Fruit fly (Drosophila melanogaster) whole organism, wandering third instar larva: Measurements from ENCODE around the gene Hip1.

Experiments used
- Abd-B ChIP-seq: fragments of >200 bp; optimal IDR thresholded peaks from 2 replicates; lab custom pipeline; 2017; ENCODE audit warnings: missing biosample characterization, missing genetic modification characterization
- CG32264 ChIP-seq: fragments of 200-800 bp; sonication (Bioruptor generic); optimal IDR thresholded peaks from 2 replicates; lab custom pipeline; 2016; ENCODE audit warnings: missing biosample characterization, missing genetic modification characterization
- CG9705 ChIP-seq: fragments of 200-800 bp; sonication (Bioruptor generic); optimal IDR thresholded peaks from 2 replicates; lab custom pipeline; 2018; ENCODE audit warnings: missing biosample characterization, mild to moderate bottlenecking, missing genetic modification characterization
- CrebA ChIP-seq: fragments of 200-800 bp; sonication (Bioruptor generic); optimal IDR thresholded peaks from 2 replicates; lab custom pipeline; 2016; ENCODE audit warnings: missing biosample characterization, mild to moderate bottlenecking, missing genetic modification characterization, borderline replicate concordance
- Dfd ChIP-seq: fragments of >200 bp; optimal IDR thresholded peaks from 2 replicates; lab custom pipeline; 2017; ENCODE audit warnings: missing biosample characterization, missing genetic modification characterization
- Dif ChIP-seq: fragments of 200-275, 200-300 bp; sonication (Bioruptor generic); optimal IDR thresholded peaks from 2 replicates; lab custom pipeline; 2018; ENCODE audit warnings: missing biosample characterization, missing genetic modification characterization; ENCODE audit not compliant: partially characterized antibody
- GATAd ChIP-seq: sonication (Bioruptor generic); optimal IDR thresholded peaks from 2 replicates; lab custom pipeline; 2016; ENCODE audit warnings: missing biosample characterization, missing genetic modification characterization
- HLH106 ChIP-seq: fragments of 200-800 bp; optimal IDR thresholded peaks from 3 replicates; lab custom pipeline; 2019; ENCODE audit warnings: missing biosample characterization, mild to moderate bottlenecking, missing genetic modification characterization, moderate library complexity
- Hnf4 ChIP-seq: fragments of 200-800 bp; sonication (Bioruptor generic); optimal IDR thresholded peaks from 2 replicates; lab custom pipeline; 2016; ENCODE audit warnings: missing biosample characterization, mild to moderate bottlenecking, missing genetic modification characterization
- Hr78 ChIP-seq: fragments of >200 bp; optimal IDR thresholded peaks from 2 replicates; lab custom pipeline; 2017; ENCODE audit warnings: missing biosample characterization, missing genetic modification characterization
- Hr83 ChIP-seq: fragments of 200-300 bp; sonication (Bioruptor generic); optimal IDR thresholded peaks from 2 replicates; lab custom pipeline; 2016; ENCODE audit warnings: missing biosample characterization, mild to moderate bottlenecking, missing genetic modification characterization, moderate library complexity; ENCODE audit not compliant: poor library complexity, severe bottlenecking
- Jra ChIP-seq: sonication (Bioruptor generic); optimal IDR thresholded peaks from 2 replicates; lab custom pipeline; 2016; ENCODE audit warnings: missing biosample characterization, missing genetic modification characterization
- Mio ChIP-seq: sonication (Bioruptor generic); optimal IDR thresholded peaks from 2 replicates; lab custom pipeline; 2016; ENCODE audit warnings: missing biosample characterization, missing genetic modification characterization
- Myc ChIP-seq: fragments of >200 bp; optimal IDR thresholded peaks from 2 replicates; lab custom pipeline; 2017
- N ChIP-seq: fragments of >200 bp; optimal IDR thresholded peaks from 2 replicates; lab custom pipeline; 2018; ENCODE audit warnings: missing biosample characterization, missing external identifiers, missing genetic modification characterization
- OdsH ChIP-seq: fragments of 200-800 bp; sonication (Bioruptor generic); optimal IDR thresholded peaks from 2 replicates; lab custom pipeline; 2016; ENCODE audit warnings: missing biosample characterization, mild to moderate bottlenecking, missing genetic modification characterization
- Rel ChIP-seq, 2 experiments: fragments of 200-800 bp; sonication (Bioruptor generic) in 1 of 2; optimal IDR thresholded peaks; 2 replicates in 1 of 2; 3 replicates in 1 of 2; lab custom pipeline; 2016 to 2019; ENCODE audit warnings: mild to moderate bottlenecking in 2 of 2, missing biosample characterization in 2 of 2, missing genetic modification characterization in 2 of 2, moderate library complexity in 1 of 2
- Sp1 ChIP-seq: fragments of 200-800 bp; sonication (Bioruptor generic); optimal IDR thresholded peaks from 3 replicates; lab custom pipeline; 2019; ENCODE audit warnings: missing biosample characterization, mild to moderate bottlenecking, missing genetic modification characterization, moderate library complexity
- Vsx2 ChIP-seq: fragments of 200-300, 225-300 bp; sonication (Bioruptor generic); optimal IDR thresholded peaks from 2 replicates; lab custom pipeline; 2018; ENCODE audit warnings: missing biosample characterization, missing genetic modification characterization; ENCODE audit not compliant: partially characterized antibody
- br ChIP-seq: fragments of 200-800 bp; sonication (Bioruptor generic); optimal IDR thresholded peaks from 2 replicates; lab custom pipeline; 2016; ENCODE audit warnings: missing biosample characterization, missing genetic modification characterization
- brk ChIP-seq: fragments of 200-800 bp; sonication (Bioruptor generic); optimal IDR thresholded peaks from 2 replicates; lab custom pipeline; 2016; ENCODE audit warnings: missing biosample characterization, mild to moderate bottlenecking, missing genetic modification characterization
- dl ChIP-seq, 2 experiments: fragments of 175-275, 200-275 bp in 1 of 2; fragments of 200-275 bp in 1 of 2; sonication (Bioruptor generic); optimal IDR thresholded peaks; lab custom pipeline; 2018; ENCODE audit warnings: mild to moderate bottlenecking in 2 of 2, missing biosample characterization in 2 of 2, missing genetic modification characterization in 2 of 2, moderate library complexity in 2 of 2; ENCODE audit not compliant: partially characterized antibody in 2 of 2, insufficient read depth in 1 of 2
- dmrt93B ChIP-seq: fragments of 200-800 bp; sonication (Bioruptor generic); optimal IDR thresholded peaks from 2 replicates; lab custom pipeline; 2018; ENCODE audit warnings: missing biosample characterization, mild to moderate bottlenecking, missing genetic modification characterization
- dsf ChIP-seq: sonication (Bioruptor generic); optimal IDR thresholded peaks from 2 replicates; lab custom pipeline; 2016; ENCODE audit warnings: missing biosample characterization, missing genetic modification characterization, borderline replicate concordance
- ey ChIP-seq: fragments of 200-800 bp; sonication (Bioruptor generic); optimal IDR thresholded peaks from 2 replicates; lab custom pipeline; 2016; ENCODE audit warnings: missing biosample characterization, missing genetic modification characterization
- foxo ChIP-seq, 2 experiments: fragments of 200-800 bp; sonication (Bioruptor generic); optimal IDR thresholded peaks; 2 replicates in 1 of 2; 3 replicates in 1 of 2; lab custom pipeline; 2016 to 2017; ENCODE audit warnings: missing biosample characterization in 2 of 2, missing genetic modification characterization in 2 of 2
- fru ChIP-seq: fragments of 200-800 bp; sonication (Bioruptor generic); optimal IDR thresholded peaks from 3 replicates; lab custom pipeline; 2016; ENCODE audit warnings: missing biosample characterization, mild to moderate bottlenecking, missing genetic modification characterization
- h ChIP-seq: fragments of 200-800 bp; sonication (Bioruptor generic); optimal IDR thresholded peaks from 3 replicates; lab custom pipeline; 2016; ENCODE audit warnings: missing biosample characterization, mild to moderate bottlenecking, missing genetic modification characterization
- jim ChIP-seq: fragments of 175-275, 200-325 bp; sonication (Bioruptor generic); optimal IDR thresholded peaks from 2 replicates; lab custom pipeline; 2016; ENCODE audit warnings: missing biosample characterization, mild to moderate bottlenecking, missing genetic modification characterization
- lola ChIP-seq: fragments of >200 bp; optimal IDR thresholded peaks from 2 replicates; lab custom pipeline; 2017; ENCODE audit warnings: missing biosample characterization, missing genetic modification characterization
- pan ChIP-seq: fragments of >200 bp; optimal IDR thresholded peaks from 2 replicates; lab custom pipeline; 2017
- psq ChIP-seq: fragments of 200-800 bp; sonication (Bioruptor generic); optimal IDR thresholded peaks from 3 replicates; lab custom pipeline; 2017; ENCODE audit warnings: missing biosample characterization, mild to moderate bottlenecking, missing genetic modification characterization, moderate library complexity
- rgr ChIP-seq: fragments of 200-800 bp; sonication (Bioruptor generic); optimal IDR thresholded peaks from 3 replicates; lab custom pipeline; 2016; ENCODE audit warnings: missing biosample characterization, mild to moderate bottlenecking, missing genetic modification characterization
- sage ChIP-seq: fragments of 200-800 bp; sonication (Bioruptor generic); optimal IDR thresholded peaks from 2 replicates; lab custom pipeline; 2016; ENCODE audit warnings: missing biosample characterization, mild to moderate bottlenecking, missing genetic modification characterization
- sv ChIP-seq: fragments of 200-800 bp; sonication (Bioruptor generic); optimal IDR thresholded peaks from 3 replicates; lab custom pipeline; 2016; ENCODE audit warnings: missing biosample characterization, missing genetic modification characterization
- tai ChIP-seq: sonication (Bioruptor generic); optimal IDR thresholded peaks from 2 replicates; lab custom pipeline; 2016; ENCODE audit warnings: missing biosample characterization, missing genetic modification characterization
- usp ChIP-seq: fragments of >200 bp; optimal IDR thresholded peaks from 2 replicates; lab custom pipeline; 2017; ENCODE audit warnings: missing biosample characterization, missing genetic modification characterization
- woc ChIP-seq: sonication (Bioruptor generic); optimal IDR thresholded peaks from 2 replicates; lab custom pipeline; 2016; ENCODE audit warnings: missing biosample characterization, mild to moderate bottlenecking, missing genetic modification characterization

Hip1 gene

DNA sequence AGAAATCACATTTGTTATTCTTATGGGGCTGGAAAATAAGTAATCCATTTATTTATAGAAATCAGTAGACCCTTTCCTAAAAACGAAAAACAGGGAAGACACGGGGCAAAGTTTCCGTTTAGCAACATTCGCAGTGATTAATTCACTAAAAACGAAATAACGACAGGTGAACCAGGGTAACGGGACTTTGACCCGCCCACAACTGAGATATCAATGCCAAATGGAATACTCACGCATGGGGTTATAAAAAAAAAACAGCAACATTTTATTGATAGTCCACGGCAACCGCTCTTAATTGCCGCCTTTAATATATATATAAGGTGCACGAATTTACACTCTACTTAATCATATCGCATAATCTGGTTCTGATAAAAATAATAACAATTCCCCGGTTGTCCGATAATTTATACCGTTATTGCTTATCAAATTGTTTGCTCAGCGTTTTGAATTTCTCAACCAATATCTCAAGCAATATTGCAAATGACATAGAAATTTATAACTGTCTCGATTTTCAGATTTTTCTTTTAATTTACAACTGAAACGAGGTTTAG is 18.4 kb upstream of the Hip1 start:
- TF ChIP-seq Hnf4 (GFP tag; lab: Kevin White, UChicago) = peak; percentile 22
- TF ChIP-seq pan = no peak

DNA sequence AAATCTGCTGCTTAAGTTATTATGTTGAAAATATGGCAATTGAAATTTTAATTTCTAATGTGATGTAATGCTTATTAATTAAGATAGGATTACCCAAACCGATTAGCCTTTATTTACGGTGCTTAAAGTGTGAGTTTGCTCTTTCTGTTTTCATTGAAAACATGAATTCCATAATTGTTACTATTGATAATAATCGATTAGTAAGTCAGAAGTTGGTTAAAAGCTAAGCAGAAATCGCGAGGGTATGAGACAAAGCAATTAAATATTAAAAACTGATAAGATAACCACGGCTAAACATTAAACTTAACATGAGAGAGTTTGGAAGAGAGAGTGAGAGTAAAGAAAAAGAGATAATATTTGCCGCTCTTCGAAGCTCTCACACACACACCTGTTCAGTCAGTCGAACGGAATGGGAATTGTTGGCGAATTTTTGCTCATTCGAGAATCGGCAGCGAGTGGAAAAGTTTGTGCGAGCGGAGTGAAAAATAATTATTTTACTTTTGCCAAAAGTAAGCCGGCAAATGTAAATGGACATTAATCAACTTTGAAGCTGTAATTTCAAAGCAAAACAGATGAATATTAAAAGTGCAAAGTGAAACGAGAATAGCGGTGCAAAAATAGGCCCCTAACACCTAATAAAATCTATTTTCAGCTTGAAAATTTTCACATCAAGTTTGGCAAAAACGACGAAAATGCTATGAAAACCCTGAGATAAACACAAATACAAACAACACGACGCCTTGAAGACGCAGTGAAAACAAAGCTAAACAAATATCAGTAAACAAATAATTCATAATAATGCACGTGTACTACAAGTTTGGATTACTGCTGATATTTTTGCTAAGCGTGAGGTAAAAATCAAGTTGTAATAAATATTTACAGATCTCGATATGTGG is 17.7 kb upstream of the Hip1 start:
- TF ChIP-seq CrebA = peak; percentile 48
- TF ChIP-seq foxo (GFP tag; optimal IDR thresholded peaks at IDR 0.05; lab: Kevin White, UChicago) = peak in 1 of 2 experiments; percentile 64
- no peak for TF ChIP-seq sv
- TF ChIP-seq Dif (GFP tag; lab: Kevin White, UChicago) = peak; percentile 88
- TF ChIP-seq dl (GFP tag; optimal IDR thresholded peaks at IDR 0.05; lab: Kevin White, UChicago; ENCODE audit: insufficient read depth in 1 of 2, partially characterized antibody in 2 of 2) = peak; percentile 69 to 82
- TF ChIP-seq Hr83 (GFP tag; lab: Kevin White, UChicago) = peak; percentile 71
- TF ChIP-seq dsf (GFP tag; lab: Kevin White, UChicago) = no peak
- TF ChIP-seq, all 38 proteins: peak for 5

DNA sequence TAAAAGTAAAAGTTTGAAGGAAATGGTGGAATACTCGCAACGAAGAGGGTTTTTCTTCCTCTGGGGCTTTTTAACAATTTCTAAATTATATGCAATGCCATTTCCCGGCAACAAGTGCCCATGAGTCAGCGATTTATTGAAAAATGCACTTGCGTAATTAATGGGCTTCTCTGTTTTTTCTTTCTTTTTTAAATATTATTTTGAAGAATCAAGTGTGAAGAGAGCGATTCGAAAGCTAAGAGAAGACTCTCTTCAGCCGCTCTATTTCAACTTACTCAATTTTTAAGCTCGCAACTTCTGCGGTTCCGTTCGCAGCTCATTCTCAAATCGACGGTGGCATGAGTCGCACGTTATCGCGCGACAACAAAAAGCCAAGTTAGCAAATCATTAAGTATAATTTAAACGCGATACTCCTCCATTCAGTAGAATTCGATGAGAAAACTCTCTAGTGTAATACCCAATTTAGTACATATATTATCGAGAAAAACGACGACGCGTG is 16.6 kb upstream of the Hip1 start, which contains the start of gene CG42709:
TSS of gene CG42709 (plus strand) at position 318 of the 499 bp plus-strand sequence.
- TF ChIP-seq br (GFP tag; lab: Kevin White, UChicago) = no peak
- no peak for TF ChIP-seq lola (GFP tag; lab: Kevin White, UChicago)
- peak; percentile 67 for TF ChIP-seq sage (GFP tag; lab: Kevin White, UChicago)
- no peak for TF ChIP-seq woc
- no peak for TF ChIP-seq N (GFP tag; lab: Kevin White, UChicago)
- TF ChIP-seq Dfd (GFP tag; lab: Kevin White, UChicago) = no peak
- no peak for TF ChIP-seq Jra (GFP tag; lab: Kevin White, UChicago)
- no peak for TF ChIP-seq tai (GFP tag; lab: Kevin White, UChicago)
- no peak for TF ChIP-seq foxo (GFP tag; optimal IDR thresholded peaks at IDR 0.05; lab: Kevin White, UChicago)
- peak; percentile 21 to 34 for TF ChIP-seq dl (GFP tag; optimal IDR thresholded peaks at IDR 0.05; lab: Kevin White, UChicago; ENCODE audit: insufficient read depth in 1 of 2, partially characterized antibody in 2 of 2)
- TF ChIP-seq Myc (lab: Kevin White, UChicago) = no peak
- peak; percentile 25 for TF ChIP-seq Hnf4 (GFP tag; lab: Kevin White, UChicago)
- TF ChIP-seq CG9705 (GFP tag; lab: Kevin White, UChicago) = no peak
- peak; percentile 59 for TF ChIP-seq CrebA
- TF ChIP-seq ey (GFP tag; lab: Kevin White, UChicago) = no peak
- no peak for TF ChIP-seq rgr (GFP tag; lab: Kevin White, UChicago)
- no peak for TF ChIP-seq Hr83 (GFP tag; lab: Kevin White, UChicago)
- no peak for TF ChIP-seq jim (GFP tag; lab: Kevin White, UChicago)
- TF ChIP-seq Dif (GFP tag; lab: Kevin White, UChicago) = peak; percentile 84
- TF ChIP-seq HLH106 = no peak
- no peak for TF ChIP-seq GATAd
- TF ChIP-seq Vsx2 = no peak
- peak; percentile 14 for TF ChIP-seq h (GFP tag; lab: Kevin White, UChicago)
- TF ChIP-seq psq (GFP tag; lab: Kevin White, UChicago) = no peak
- no peak for TF ChIP-seq sv
- no peak for TF ChIP-seq pan
- TF ChIP-seq dsf (GFP tag; lab: Kevin White, UChicago) = no peak
- TF ChIP-seq Mio (GFP tag; lab: Kevin White, UChicago) = no peak
- no peak for TF ChIP-seq CG32264 (GFP tag; lab: Kevin White, UChicago)
- no peak for TF ChIP-seq usp (GFP tag; lab: Kevin White, UChicago)
- TF ChIP-seq Abd-B (GFP tag; lab: Kevin White, UChicago) = no peak
- TF ChIP-seq Sp1 (GFP tag; lab: Kevin White, UChicago) = no peak
- no peak for TF ChIP-seq dmrt93B
- peak; percentile 49 for TF ChIP-seq Rel (GFP tag; optimal IDR thresholded peaks at IDR 0.05; lab: Kevin White, UChicago)
- no peak for TF ChIP-seq Rel (tag; optimal IDR thresholded peaks at IDR 0.05; lab: Kevin White, UChicago)
- no peak for TF ChIP-seq Hr78 (GFP tag; lab: Kevin White, UChicago)
- no peak for TF ChIP-seq fru
- TF ChIP-seq OdsH (GFP tag; lab: Kevin White, UChicago) = no peak
- TF ChIP-seq brk (GFP tag; lab: Kevin White, UChicago) = no peak
